Fruit fly (Drosophila melanogaster) whole organism, embryonic: ENCODE measurements around the gene CG7231.

Source experiments
- Atf-2 ChIP-seq: fragments of 200-800 bp; sonication (Bioruptor generic); optimal IDR thresholded peaks from 2 replicates; lab custom pipeline; 2016; ENCODE audit warnings: missing biosample characterization, missing genetic modification characterization
- CG10543 ChIP-seq: fragments of 200-800 bp; sonication (Bioruptor generic); optimal IDR thresholded peaks from 3 replicates; lab custom pipeline; 2017; ENCODE audit warnings: missing biosample characterization, mild to moderate bottlenecking, missing genetic modification characterization, moderate library complexity
- CG12104 ChIP-seq: fragments of 200-800 bp; sonication (Bioruptor generic); optimal IDR thresholded peaks from 3 replicates; lab custom pipeline; 2016; ENCODE audit warnings: missing biosample characterization, missing genetic modification characterization
- CG12155 ChIP-seq: fragments of 200-800 bp; sonication (Bioruptor generic); optimal IDR thresholded peaks from 3 replicates; lab custom pipeline; 2016; ENCODE audit warnings: missing biosample characterization, missing genetic modification characterization
- CG12236 ChIP-seq: fragments of 200-800 bp; sonication (Bioruptor generic); optimal IDR thresholded peaks from 2 replicates; lab custom pipeline; 2016; ENCODE audit warnings: missing biosample characterization, missing genetic modification characterization
- CG13123 ChIP-seq: fragments of 200-800 bp; sonication (Bioruptor generic); optimal IDR thresholded peaks from 2 replicates; lab custom pipeline; 2016; ENCODE audit warnings: missing biosample characterization, missing genetic modification characterization
- CG16815 ChIP-seq: fragments of 200-800 bp; sonication (Bioruptor generic); optimal IDR thresholded peaks from 3 replicates; lab custom pipeline; 2017; ENCODE audit warnings: missing biosample characterization, mild to moderate bottlenecking, missing genetic modification characterization
- CG1832 ChIP-seq: fragments of 200-800 bp; sonication (Bioruptor generic); optimal IDR thresholded peaks from 2 replicates; lab custom pipeline; 2017; ENCODE audit warnings: missing biosample characterization, mild to moderate bottlenecking, missing genetic modification characterization, inconsistent platforms
- CG2199 ChIP-seq: fragments of 200-800 bp; sonication (Bioruptor generic); IDR thresholded peaks from 3 replicates; pipeline ENCODE4 v1.3.6; 2022; ENCODE audit warnings: missing biosample characterization, missing genetic modification characterization
- CG32532 ChIP-seq: fragments of 200-800 bp; sonication (Bioruptor generic); IDR thresholded peaks from 2 replicates; pipeline ENCODE4 v1.3.6; 2022; ENCODE audit warnings: missing biosample characterization, missing genetic modification characterization
- CG33557 ChIP-seq: fragments of 200-800 bp; sonication (Bioruptor generic); optimal IDR thresholded peaks from 2 replicates; lab custom pipeline; 2019; ENCODE audit warnings: missing biosample characterization, mild to moderate bottlenecking, missing genetic modification characterization, moderate library complexity
- CG3995 ChIP-seq: fragments of 200-800 bp; sonication (Bioruptor generic); optimal IDR thresholded peaks from 3 replicates; lab custom pipeline; 2016; ENCODE audit warnings: missing biosample characterization, missing genetic modification characterization
- CG4360 ChIP-seq: fragments of 200-800 bp; sonication (Bioruptor generic); IDR thresholded peaks from 2 replicates; pipeline ENCODE4 v1.3.6; 2022; ENCODE audit warnings: missing biosample characterization, missing genetic modification characterization
- CG4424 ChIP-seq: fragments of 200-800 bp; sonication (Bioruptor generic); optimal IDR thresholded peaks from 3 replicates; lab custom pipeline; 2016; ENCODE audit warnings: missing biosample characterization, missing genetic modification characterization
- CG7928 ChIP-seq: fragments of 200-800 bp; sonication (Bioruptor generic); optimal IDR thresholded peaks from 2 replicates; lab custom pipeline; 2017; ENCODE audit warnings: missing biosample characterization, mild to moderate bottlenecking, missing genetic modification characterization
- CG8089 ChIP-seq: fragments of 200-800 bp; sonication (Bioruptor generic); optimal IDR thresholded peaks from 3 replicates; lab custom pipeline; 2016; ENCODE audit warnings: missing biosample characterization, missing genetic modification characterization
- Chrac-16 ChIP-seq: fragments of 200-800 bp; sonication (Bioruptor generic); optimal IDR thresholded peaks from 3 replicates; lab custom pipeline; 2016; ENCODE audit warnings: missing biosample characterization, missing genetic modification characterization
- ERR ChIP-seq: fragments of 200-800 bp; sonication (Bioruptor generic); optimal IDR thresholded peaks from 2 replicates; lab custom pipeline; 2016; ENCODE audit warnings: missing biosample characterization, missing genetic modification characterization
- Lpt ChIP-seq: fragments of >200 bp; optimal IDR thresholded peaks from 2 replicates; lab custom pipeline; 2018; ENCODE audit warnings: missing biosample characterization, missing genetic modification characterization
- Med ChIP-seq: fragments of 200-800 bp; sonication (Bioruptor generic); peaks from one replicate; lab custom pipeline; 2016; ENCODE audit warnings: missing biosample characterization, missing genetic modification characterization, mild to moderate bottlenecking, inconsistent platforms, moderate library complexity
- NC2α ChIP-seq: fragments of 200-800 bp; sonication (Bioruptor generic); optimal IDR thresholded peaks from 2 replicates; lab custom pipeline; 2016; ENCODE audit warnings: missing biosample characterization, missing genetic modification characterization
- TFAM ChIP-seq: fragments of 200-800 bp; sonication (Bioruptor generic); optimal IDR thresholded peaks from 2 replicates; lab custom pipeline; 2017; ENCODE audit warnings: missing biosample characterization, missing genetic modification characterization, inconsistent platforms
- Tbp ChIP-seq: fragments of >200 bp; optimal IDR thresholded peaks from 2 replicates; lab custom pipeline; 2018; ENCODE audit warnings: missing biosample characterization, missing genetic modification characterization
- ab ChIP-seq: fragments of 200-800 bp; sonication (Bioruptor generic); optimal IDR thresholded peaks from 2 replicates; lab custom pipeline; 2016; ENCODE audit warnings: missing biosample characterization, missing genetic modification characterization
- ash1 ChIP-seq: fragments of 200-800 bp; sonication (Bioruptor generic); optimal IDR thresholded peaks from 2 replicates; lab custom pipeline; 2018; ENCODE audit warnings: missing biosample characterization, mild to moderate bottlenecking, missing genetic modification characterization
- bowl ChIP-seq: fragments of 200-800 bp; sonication (Bioruptor generic); IDR thresholded peaks from 2 replicates; pipeline ENCODE4 v1.3.6; 2022; ENCODE audit warnings: missing biosample characterization, missing genetic modification characterization
- btn ChIP-seq: fragments of 200-800 bp; sonication (Bioruptor generic); optimal IDR thresholded peaks from 2 replicates; lab custom pipeline; 2016; ENCODE audit warnings: missing biosample characterization, missing genetic modification characterization
- cas ChIP-seq: fragments of 200-800 bp; sonication (Bioruptor generic); IDR thresholded peaks from 2 replicates; pipeline ENCODE4 v1.3.6; 2022; ENCODE audit warnings: missing biosample characterization, missing genetic modification characterization
- cato ChIP-seq: fragments of 200-800 bp; sonication (Bioruptor generic); optimal IDR thresholded peaks from 2 replicates; lab custom pipeline; 2016; ENCODE audit warnings: missing biosample characterization, missing genetic modification characterization, borderline replicate concordance
- caup ChIP-seq: fragments of 200-800 bp; sonication (Bioruptor generic); optimal IDR thresholded peaks from 3 replicates; lab custom pipeline; 2017; ENCODE audit warnings: missing biosample characterization, mild to moderate bottlenecking, missing genetic modification characterization, moderate library complexity; ENCODE audit not compliant: severe bottlenecking
- corto ChIP-seq: fragments of 200-800 bp; sonication (Bioruptor generic); optimal IDR thresholded peaks from 2 replicates; lab custom pipeline; 2016; ENCODE audit warnings: missing biosample characterization, mild to moderate bottlenecking, missing genetic modification characterization, moderate library complexity
- dm ChIP-seq: fragments of 200-800 bp; sonication (Bioruptor generic); optimal IDR thresholded peaks from 3 replicates; lab custom pipeline; 2016; ENCODE audit warnings: missing biosample characterization, missing genetic modification characterization
- en ChIP-seq: fragments of 200-800 bp; sonication (Bioruptor generic); optimal IDR thresholded peaks from 2 replicates; lab custom pipeline; 2016; ENCODE audit warnings: missing biosample characterization, missing genetic modification characterization
- esg ChIP-seq: fragments of 200-800 bp; sonication (Bioruptor generic); conservative IDR thresholded peaks from 2 replicates; pipeline ENCODE4 v1.3.6; 2022; ENCODE audit warnings: missing biosample characterization, missing genetic modification characterization
- gcm2 ChIP-seq: fragments of 200-800 bp; sonication (Bioruptor generic); optimal IDR thresholded peaks from 2 replicates; lab custom pipeline; 2016; ENCODE audit warnings: missing biosample characterization, missing genetic modification characterization
- kay ChIP-seq: fragments of 200-800 bp; sonication (Bioruptor generic); optimal IDR thresholded peaks from 2 replicates; lab custom pipeline; 2016; ENCODE audit warnings: missing biosample characterization, missing genetic modification characterization
- klu ChIP-seq: fragments of 200-800 bp; sonication (Bioruptor generic); IDR thresholded peaks from 2 replicates; pipeline ENCODE4 v1.3.6; 2022; ENCODE audit warnings: missing biosample characterization, missing genetic modification characterization
- lilli ChIP-seq: fragments of 200-800 bp; sonication (Bioruptor generic); optimal IDR thresholded peaks from 3 replicates; lab custom pipeline; 2016; ENCODE audit warnings: missing biosample characterization, missing genetic modification characterization
- lmd ChIP-seq: fragments of 200-800 bp; sonication (Bioruptor generic); IDR thresholded peaks from 2 replicates; pipeline ENCODE4 v1.3.6; 2022; ENCODE audit warnings: missing biosample characterization, missing genetic modification characterization
- nerfin-2 ChIP-seq: fragments of 200-800 bp; sonication (Bioruptor generic); IDR thresholded peaks from 2 replicates; pipeline ENCODE4 v1.3.6; 2022; ENCODE audit warnings: missing biosample characterization, missing genetic modification characterization; ENCODE audit not compliant: partially characterized antibody
- nom ChIP-seq: fragments of 200-800 bp; sonication (Bioruptor generic); optimal IDR thresholded peaks from 2 replicates; lab custom pipeline; 2017; ENCODE audit warnings: missing biosample characterization, missing genetic modification characterization, mild to moderate bottlenecking, moderate library complexity, missing genetic modification reagents
- otp ChIP-seq: fragments of 200-800 bp; sonication (Bioruptor generic); IDR thresholded peaks from 3 replicates; pipeline ENCODE4, ENCODE4 v1.3.6; 2022; ENCODE audit warnings: missing biosample characterization, missing genetic modification characterization
- pb ChIP-seq: fragments of 200-800 bp; sonication (Bioruptor generic); optimal IDR thresholded peaks from 3 replicates; lab custom pipeline; 2016; ENCODE audit warnings: missing biosample characterization, missing genetic modification characterization
- pho ChIP-seq: fragments of 200-800 bp; sonication (Bioruptor generic); optimal IDR thresholded peaks from 2 replicates; lab custom pipeline; 2016; ENCODE audit warnings: missing biosample characterization, missing genetic modification characterization
- pita ChIP-seq: fragments of 200-800 bp; sonication (Bioruptor generic); optimal IDR thresholded peaks from 2 replicates; lab custom pipeline; 2017; ENCODE audit warnings: missing biosample characterization, mild to moderate bottlenecking, missing genetic modification characterization
- pnt ChIP-seq: fragments of 200-800 bp; sonication (Bioruptor generic); optimal IDR thresholded peaks from 3 replicates; lab custom pipeline; 2016; ENCODE audit warnings: missing biosample characterization, missing genetic modification characterization
- sens-2 ChIP-seq: fragments of 200-800 bp; sonication (Bioruptor generic); IDR thresholded peaks from 2 replicates; pipeline ENCODE4 v1.3.6; 2022; ENCODE audit warnings: missing biosample characterization, missing genetic modification characterization
- sug ChIP-seq: fragments of 200-800 bp; optimal IDR thresholded peaks from 2 replicates; lab custom pipeline; 2019; ENCODE audit warnings: missing biosample characterization, mild to moderate bottlenecking, missing genetic modification characterization, moderate library complexity
- tgo ChIP-seq: fragments of 200-800 bp; sonication (Bioruptor generic); IDR thresholded peaks from 3 replicates; pipeline ENCODE4 v1.3.6; 2022; ENCODE audit warnings: missing biosample characterization, missing genetic modification characterization
- vnd ChIP-seq: fragments of 200-800 bp; sonication (Bioruptor generic); IDR thresholded peaks from 3 replicates; pipeline ENCODE4 v1.3.6; 2022; ENCODE audit warnings: missing biosample characterization, missing genetic modification characterization; ENCODE audit not compliant: partially characterized antibody
- zen2 ChIP-seq: fragments of 200-800 bp; sonication (Bioruptor generic); IDR thresholded peaks from 3 replicates; pipeline ENCODE4 v1.3.6; 2022; ENCODE audit warnings: missing biosample characterization, missing genetic modification characterization; ENCODE audit not compliant: partially characterized antibody

CG7231 gene

dm6 chr2L:7973470-7974207 is 10.1 kb upstream of the CG7231 start (continued):
- TF ChIP-seq bowl (GFP tag; lab: Robert Waterston, UW) (no peak), CG33557 (GFP tag; lab: Kevin White, UChicago) (no peak), cas (peak; percentile 41; the same call in 1 of the 2 replicates), NC2α (GFP tag; lab: Kevin White, UChicago) (no peak), tgo (GFP tag; lab: Robert Waterston, UW) (no peak), ash1 (no peak), CG3995 (no peak), btn (GFP tag; lab: Kevin White, UChicago) (no peak), klu (0 out of 2 replicates have a peak, but pooled peaks have one; percentile 11), CG32532 (GFP tag; lab: Robert Waterston, UW) (no peak), CG1832 (peak; percentile 58), CG2199 (GFP tag; lab: Robert Waterston, UW) (no peak), CG8089 (GFP tag; lab: Kevin White, UChicago) (no peak), pb (GFP tag; lab: Kevin White, UChicago) (no peak), zen2 (GFP tag; lab: Robert Waterston, UW) (no peak), CG4424 (GFP tag; lab: Kevin White, UChicago) (no peak), Atf-2 (no peak), pnt (GFP tag; lab: Kevin White, UChicago) (no peak), Chrac-16 (no peak), esg (GFP tag; lab: Robert Waterston, UW) (no peak), caup (GFP tag; lab: Kevin White, UChicago) (no peak), CG12104 (GFP tag; lab: Kevin White, UChicago) (no peak), lilli (GFP tag; lab: Kevin White, UChicago) (no peak), CG13123 (no peak), nerfin-2 (GFP tag; lab: Robert Waterston, UW) (0 out of 2 replicates have a peak, but pooled peaks have one; percentile 24), otp (GFP tag; lab: Robert Waterston, UW) (no peak), Med (GFP tag; lab: Kevin White, UChicago) (peak; percentile 15), CG7928 (GFP tag; lab: Kevin White, UChicago) (no peak), en (GFP tag; lab: Kevin White, UChicago) (no peak), corto (GFP tag; lab: Kevin White, UChicago) (peak; percentile 36), sens-2 (GFP tag; lab: Robert Waterston, UW) (no peak), CG4360 (GFP tag; lab: Robert Waterston, UW) (no peak), dm (no peak), TFAM (GFP tag; lab: Kevin White, UChicago) (no peak), vnd (GFP tag; lab: Robert Waterston, UW) (no peak), sug (peak; percentile 5), gcm2 (GFP tag; lab: Kevin White, UChicago) (no peak), lmd (GFP tag; lab: Robert Waterston, UW) (no peak; the same call in 1 of the 2 replicates), nom (GFP tag; lab: Kevin White, UChicago) (peak; percentile 51), Lpt (GFP tag; lab: Kevin White, UChicago) (no peak), pho (no peak), CG12155 (GFP tag; lab: Kevin White, UChicago) (no peak), kay (GFP tag; lab: Kevin White, UChicago) (no peak), cato (no peak), Tbp (GFP tag; lab: Kevin White, UChicago) (no peak), pita (GFP tag; lab: Kevin White, UChicago) (no peak), CG12236 (no peak), ab (no peak), CG10543 (GFP tag; lab: Kevin White, UChicago) (peak; percentile 37), ERR (GFP tag; lab: Kevin White, UChicago) (no peak), CG16815 (no peak)
